Worm (Caenorhabditis elegans) whole organism, L4 larva: ENCODE measurements around the gene haf-7.

ENCODE experiments used
- R02D3.7 ChIP-seq: fragments of 150-350 bp; sonication (generic microtip); optimal IDR thresholded peaks from 3 replicates; lab custom pipeline; 2014; ENCODE audit warnings: missing biosample characterization, missing genetic modification characterization
- ama-1 ChIP-seq: fragments of 150-350 bp; optimal IDR thresholded peaks from 2 replicates; lab custom pipeline; 2014; ENCODE audit warnings: inconsistent platforms, mixed read lengths
- daf-19 ChIP-seq: fragments of 200-800 bp; sonication (Bioruptor generic); conservative IDR thresholded peaks from 2 replicates; pipeline ENCODE4 v1.3.6; 2022; ENCODE audit warnings: missing genetic modification characterization, missing compliant biosample characterization
- gei-8 ChIP-seq: fragments of 200-800 bp; sonication (Bioruptor generic); optimal IDR thresholded peaks from 2 replicates; lab custom pipeline; 2018; ENCODE audit warnings: mild to moderate bottlenecking, missing genetic modification characterization, missing compliant biosample characterization
- jun-1 ChIP-seq: fragments of 150-350 bp; optimal IDR thresholded peaks from 2 replicates; lab custom pipeline; 2014; ENCODE audit warnings: missing biosample characterization, missing genetic modification reagents, missing genetic modification characterization
- lin-39 ChIP-seq: fragments of 150-350 bp; optimal IDR thresholded peaks from 2 replicates; lab custom pipeline; 2014; ENCODE audit warnings: missing biosample characterization, missing genetic modification reagents, missing genetic modification characterization
- lir-3 ChIP-seq: sonication (generic microtip); optimal IDR thresholded peaks from 2 replicates; lab custom pipeline; 2016; ENCODE audit warnings: mild to moderate bottlenecking, missing genetic modification characterization, missing compliant biosample characterization
- nhr-111 ChIP-seq: fragments of 200-800 bp; sonication (Bioruptor generic); optimal IDR thresholded peaks from 2 replicates; lab custom pipeline; 2018; ENCODE audit warnings: mild to moderate bottlenecking, missing genetic modification characterization, missing compliant biosample characterization
- nhr-25 ChIP-seq: sonication (generic microtip); optimal IDR thresholded peaks from 2 replicates; lab custom pipeline; 2017; ENCODE audit warnings: missing genetic modification characterization, mild to moderate bottlenecking, missing compliant biosample characterization, antibody characterized with exemption, moderate library complexity, borderline replicate concordance; ENCODE audit not compliant: insufficient read depth
- nhr-77 ChIP-seq: fragments of 150-350 bp; optimal IDR thresholded peaks from 2 replicates; lab custom pipeline; 2014; ENCODE audit warnings: missing biosample characterization, missing genetic modification characterization
- pha-4 ChIP-seq, 2 experiments: fragments of 150-350 bp in 1 of 2; fragments of 200-800 bp in 1 of 2; sonication (Bioruptor generic) in 1 of 2; IDR thresholded peaks in 1 of 2; optimal IDR thresholded peaks in 1 of 2; 2 replicates each; pipeline versions ENCODE4 v1.3.6 to Lab custom; 2014 to 2022; ENCODE audit warnings: missing genetic modification characterization in 2 of 2, missing genetic modification reagents in 2 of 2, missing biosample characterization in 1 of 2, missing compliant biosample characterization in 1 of 2
- snpc-4 ChIP-seq: fragments of 150-350 bp; optimal IDR thresholded peaks from 2 replicates; lab custom pipeline; 2014; ENCODE audit warnings: missing biosample characterization, missing genetic modification characterization
- zag-1 ChIP-seq: fragments of 150-350 bp; optimal IDR thresholded peaks from 2 replicates; lab custom pipeline; 2014; ENCODE audit warnings: missing biosample characterization, missing genetic modification characterization

- no peak for TF ChIP-seq lin-39
- TF ChIP-seq gei-8, result no peak
- TF ChIP-seq zag-1, result no peak
- TF ChIP-seq ama-1 (lab: Kevin White, UChicago), result no peak
- TF ChIP-seq pha-4 (GFP tag; IDR thresholded peaks at IDR 0.05; lab: Robert Waterston, UW), result no peak
- TF ChIP-seq pha-4 (tag; optimal IDR thresholded peaks at IDR 0.05; lab: Kevin White, UChicago), result no peak
- TF ChIP-seq nhr-77 (tag; lab: Kevin White, UChicago), result no peak
- TF ChIP-seq jun-1 (tag; lab: Kevin White, UChicago), result no peak
- no peak for TF ChIP-seq snpc-4 (tag; lab: Kevin White, UChicago)
- TF ChIP-seq daf-19 (GFP tag; lab: Robert Waterston, UW), result no peak
- TF ChIP-seq R02D3.7 (tag; lab: Kevin White, UChicago), result no peak
- no peak for TF ChIP-seq nhr-25
- no peak for TF ChIP-seq nhr-111
- no peak for TF ChIP-seq lir-3
Measured at ce11 chrV:14728754-14729153, 44.3 kb upstream of the haf-7 start, which contains the start of gene Y50E8A.2.
